Worm (Caenorhabditis elegans) whole organism, L2 larva: Measurements from ENCODE around the gene sru-22.

Experiments
- ceh-82 ChIP-seq: fragments of 150-350 bp; optimal IDR thresholded peaks from 2 replicates; lab custom pipeline; 2014; ENCODE audit warnings: missing biosample characterization, missing genetic modification characterization
- mbf-1 ChIP-seq: sonication (generic microtip); optimal IDR thresholded peaks from 2 replicates; lab custom pipeline; 2017; ENCODE audit warnings: missing biosample characterization, missing genetic modification characterization
- mdl-1 ChIP-seq, 2 experiments: fragments of 150-350 bp in 1 of 2; sonication (generic microtip) in 1 of 2; optimal IDR thresholded peaks; 2 replicates each; lab custom pipeline; 2017; ENCODE audit warnings: missing biosample characterization in 2 of 2, missing genetic modification characterization in 2 of 2
- nhr-11 ChIP-seq: fragments of 150-350 bp; optimal IDR thresholded peaks from 2 replicates; lab custom pipeline; 2014; ENCODE audit warnings: missing biosample characterization, missing genetic modification characterization
- nhr-237 ChIP-seq: fragments of 150-350 bp; optimal IDR thresholded peaks from 2 replicates; lab custom pipeline; 2014; ENCODE audit warnings: missing biosample characterization, missing genetic modification characterization
- nhr-77 ChIP-seq: fragments of 150-350 bp; optimal IDR thresholded peaks from 2 replicates; lab custom pipeline; 2014; ENCODE audit warnings: missing biosample characterization, missing genetic modification characterization
- unc-62 ChIP-seq: fragments of 150-350 bp; optimal IDR thresholded peaks from 2 replicates; lab custom pipeline; 2014; ENCODE audit warnings: missing biosample characterization, missing genetic modification reagents, missing genetic modification characterization

- TF ChIP-seq nhr-11 (tag; lab: Kevin White, UChicago) (no peak), mdl-1 (tag; optimal IDR thresholded peaks at IDR 0.05; lab: Kevin White, UChicago) (no peak), ceh-82 (no peak), nhr-237 (tag; lab: Kevin White, UChicago) (no peak), unc-62 (no peak), nhr-77 (tag; lab: Kevin White, UChicago) (no peak), mbf-1 (tag; lab: Kevin White, UChicago) (no peak)
Observed at ce11 chrV:15978232-15978764, 3.6 kb upstream of the sru-22 start, which contains the start of gene oac-20.
